Fruit fly (Drosophila melanogaster) whole organism, embryonic: ENCODE results near the gene CG1607.

Experiments used
- B-H2 ChIP-seq: fragments of 200-800 bp; sonication (Bioruptor generic); optimal IDR thresholded peaks from 2 replicates; lab custom pipeline; 2018; ENCODE audit warnings: missing biosample characterization, mild to moderate bottlenecking, missing genetic modification characterization
- CG10147 ChIP-seq: fragments of 200-800 bp; sonication (Bioruptor generic); optimal IDR thresholded peaks from 2 replicates; lab custom pipeline; 2019; ENCODE audit warnings: missing biosample characterization, mild to moderate bottlenecking, missing genetic modification characterization, moderate library complexity
- CG1024 ChIP-seq: fragments of 200-800 bp; sonication (Bioruptor generic); IDR thresholded peaks from 2 replicates; pipeline ENCODE4 v1.3.6; 2022; ENCODE audit warnings: missing biosample characterization, missing genetic modification characterization
- CG12219 ChIP-seq: fragments of 200-800 bp; sonication (Bioruptor generic); optimal IDR thresholded peaks from 3 replicates; lab custom pipeline; 2018; ENCODE audit warnings: missing biosample characterization, mild to moderate bottlenecking, missing genetic modification characterization
- CG12744 ChIP-seq: fragments of 200-800 bp; sonication (Bioruptor generic); optimal IDR thresholded peaks from 2 replicates; lab custom pipeline; 2016; ENCODE audit warnings: missing biosample characterization, missing genetic modification characterization
- CG13296 ChIP-seq: fragments of 200-800 bp; sonication (Bioruptor generic); optimal IDR thresholded peaks from 3 replicates; lab custom pipeline; 2018; ENCODE audit warnings: missing biosample characterization, mild to moderate bottlenecking, missing genetic modification characterization
- CG15514 ChIP-seq: fragments of 200-800 bp; sonication (Bioruptor generic); optimal IDR thresholded peaks from 3 replicates; lab custom pipeline; 2017; ENCODE audit warnings: missing biosample characterization, missing genetic modification characterization, mild to moderate bottlenecking, moderate library complexity, missing genetic modification reagents
- CG18599 ChIP-seq: fragments of 200-800 bp; sonication (Bioruptor generic); optimal IDR thresholded peaks from 3 replicates; lab custom pipeline; 2017; ENCODE audit warnings: missing biosample characterization, missing genetic modification characterization, mild to moderate bottlenecking, moderate library complexity, missing genetic modification reagents
- CG2120 ChIP-seq: fragments of 200-800 bp; sonication (Bioruptor generic); optimal IDR thresholded peaks from 3 replicates; lab custom pipeline; 2016; ENCODE audit warnings: missing biosample characterization, missing genetic modification characterization
- CG32772 ChIP-seq: fragments of 200-800 bp; sonication (Bioruptor generic); IDR thresholded peaks from 2 replicates; pipeline ENCODE4 v1.3.6; 2022; ENCODE audit warnings: missing biosample characterization, missing genetic modification characterization
- CG4617 ChIP-seq: fragments of 200-800 bp; sonication (Bioruptor generic); optimal IDR thresholded peaks from 3 replicates; lab custom pipeline; 2016; ENCODE audit warnings: missing biosample characterization, missing genetic modification characterization, borderline replicate concordance
- CG6689 ChIP-seq: fragments of 200-800 bp; sonication (Bioruptor generic); IDR thresholded peaks from 2 replicates; pipeline ENCODE4 v1.3.6; 2022; ENCODE audit warnings: missing biosample characterization, missing genetic modification characterization
- CG9215 ChIP-seq: fragments of 200-800 bp; sonication (Bioruptor generic); IDR thresholded peaks from 2 replicates; pipeline ENCODE4 v1.3.6; 2022; ENCODE audit warnings: missing biosample characterization, missing genetic modification characterization
- CG9727 ChIP-seq: fragments of 200-800 bp; sonication (Bioruptor generic); optimal IDR thresholded peaks from 3 replicates; lab custom pipeline; 2017; ENCODE audit warnings: missing biosample characterization, mild to moderate bottlenecking, missing genetic modification characterization
- Dad ChIP-seq: fragments of 200-800 bp; sonication (Bioruptor generic); optimal IDR thresholded peaks from 3 replicates; lab custom pipeline; 2016; ENCODE audit warnings: missing biosample characterization, missing genetic modification characterization
- Eip74EF ChIP-seq, 2 experiments: fragments of 200-800 bp in 1 of 2; fragments of >200 bp in 1 of 2; sonication (Bioruptor generic) in 1 of 2; optimal IDR thresholded peaks; 2 replicates each; lab custom pipeline; 2017 to 2019; ENCODE audit warnings: missing biosample characterization in 2 of 2, missing genetic modification characterization in 2 of 2, mild to moderate bottlenecking in 1 of 2, moderate library complexity in 1 of 2
- Ets65A ChIP-seq: fragments of 200-800 bp; sonication (Bioruptor generic); peaks from one replicate; lab custom pipeline; 2016; ENCODE audit warnings: missing biosample characterization, missing genetic modification characterization
- Fer1 ChIP-seq: fragments of 200-800 bp; sonication (Bioruptor generic); optimal IDR thresholded peaks from 2 replicates; lab custom pipeline; 2017; ENCODE audit warnings: missing biosample characterization, mild to moderate bottlenecking, missing genetic modification characterization
- Hr3 ChIP-seq: fragments of 200-800 bp; sonication (Bioruptor generic); optimal IDR thresholded peaks from 3 replicates; lab custom pipeline; 2016; ENCODE audit warnings: missing biosample characterization, missing genetic modification characterization
- Hr78 ChIP-seq, 2 experiments: fragments of 200-800 bp in 1 of 2; fragments of >200 bp in 1 of 2; sonication (Bioruptor generic) in 1 of 2; optimal IDR thresholded peaks; 2 replicates each; lab custom pipeline; 2017 to 2019; ENCODE audit warnings: missing biosample characterization in 2 of 2, missing genetic modification characterization in 2 of 2, mild to moderate bottlenecking in 1 of 2, moderate library complexity in 1 of 2
- Med ChIP-seq: fragments of 200-800 bp; sonication (Bioruptor generic); peaks from one replicate; lab custom pipeline; 2016; ENCODE audit warnings: missing biosample characterization, missing genetic modification characterization, mild to moderate bottlenecking, inconsistent platforms, moderate library complexity
- bab2 ChIP-seq: fragments of 200-800 bp; sonication (Bioruptor generic); optimal IDR thresholded peaks from 2 replicates; lab custom pipeline; 2016; ENCODE audit warnings: missing biosample characterization, missing genetic modification characterization
- bowl ChIP-seq: fragments of 200-800 bp; sonication (Bioruptor generic); IDR thresholded peaks from 2 replicates; pipeline ENCODE4 v1.3.6; 2022; ENCODE audit warnings: missing biosample characterization, missing genetic modification characterization
- caup ChIP-seq: fragments of 200-800 bp; sonication (Bioruptor generic); optimal IDR thresholded peaks from 3 replicates; lab custom pipeline; 2017; ENCODE audit warnings: missing biosample characterization, mild to moderate bottlenecking, missing genetic modification characterization, moderate library complexity; ENCODE audit not compliant: severe bottlenecking
- danr ChIP-seq: fragments of 200-800 bp; sonication (Bioruptor generic); IDR thresholded peaks from 2 replicates; pipeline ENCODE4 v1.3.6; 2022; ENCODE audit warnings: missing biosample characterization, missing genetic modification characterization
- dysf ChIP-seq: fragments of 200-800 bp; sonication (Bioruptor generic); IDR thresholded peaks from 3 replicates; pipeline ENCODE4 v1.3.6; 2022; ENCODE audit warnings: missing biosample characterization, missing genetic modification characterization
- ems ChIP-seq: fragments of 200-800 bp; sonication (Bioruptor generic); optimal IDR thresholded peaks from 3 replicates; lab custom pipeline; 2016; ENCODE audit warnings: missing biosample characterization, missing genetic modification characterization
- gce ChIP-seq: fragments of 200-800 bp; sonication (Bioruptor generic); IDR thresholded peaks from 3 replicates; pipeline ENCODE4 v1.3.6; 2022; ENCODE audit warnings: missing biosample characterization, missing genetic modification characterization
- gem ChIP-seq: fragments of 200-800 bp; sonication (Bioruptor generic); optimal IDR thresholded peaks from 2 replicates; lab custom pipeline; 2019; ENCODE audit warnings: missing biosample characterization, mild to moderate bottlenecking, missing genetic modification characterization, moderate library complexity
- klu ChIP-seq: fragments of 200-800 bp; sonication (Bioruptor generic); IDR thresholded peaks from 2 replicates; pipeline ENCODE4 v1.3.6; 2022; ENCODE audit warnings: missing biosample characterization, missing genetic modification characterization
- ranshi ChIP-seq: fragments of 200-800 bp; sonication (Bioruptor generic); IDR thresholded peaks from 2 replicates; pipeline ENCODE4 v1.3.6; 2022; ENCODE audit warnings: missing biosample characterization, missing genetic modification characterization
- ro ChIP-seq: fragments of 200-800 bp; sonication (Bioruptor generic); IDR thresholded peaks from 2 replicates; pipeline ENCODE4 v1.3.6; 2022; ENCODE audit warnings: missing biosample characterization, missing genetic modification characterization
- schlank ChIP-seq: fragments of 200-800 bp; sonication (Bioruptor generic); optimal IDR thresholded peaks from 2 replicates; lab custom pipeline; 2018; ENCODE audit warnings: missing biosample characterization, mild to moderate bottlenecking, missing genetic modification characterization
- scrt ChIP-seq: fragments of 200-800 bp; sonication (Bioruptor generic); optimal IDR thresholded peaks from 2 replicates; lab custom pipeline; 2018; ENCODE audit warnings: missing biosample characterization, mild to moderate bottlenecking, missing genetic modification characterization, moderate library complexity
- sisA ChIP-seq: fragments of 200-800 bp; sonication (Bioruptor generic); IDR thresholded peaks from 2 replicates; pipeline ENCODE4 v1.3.6; 2022; ENCODE audit warnings: missing biosample characterization, missing genetic modification characterization
- slbo ChIP-seq: fragments of 200-800 bp; sonication (Bioruptor generic); IDR thresholded peaks from 2 replicates; pipeline ENCODE4 v1.3.6; 2022; ENCODE audit warnings: missing biosample characterization, missing genetic modification characterization
- slou ChIP-seq: fragments of 200-800 bp; sonication (Bioruptor generic); optimal IDR thresholded peaks from 3 replicates; lab custom pipeline; 2016; ENCODE audit warnings: missing biosample characterization, missing genetic modification characterization
- tap ChIP-seq: fragments of 200-800 bp; optimal IDR thresholded peaks from 3 replicates; lab custom pipeline; 2019; ENCODE audit warnings: missing biosample characterization, mild to moderate bottlenecking, missing genetic modification characterization, moderate library complexity
- wdn ChIP-seq: fragments of 200-800 bp; sonication (Bioruptor generic); IDR thresholded peaks from 2 replicates; pipeline ENCODE4 v1.3.6; 2022; ENCODE audit warnings: missing biosample characterization, missing genetic modification characterization
- zf30C ChIP-seq: fragments of 200-800 bp; sonication (Bioruptor generic); optimal IDR thresholded peaks from 3 replicates; lab custom pipeline; 2018; ENCODE audit warnings: missing biosample characterization, mild to moderate bottlenecking, missing genetic modification characterization

Gene CG1607

dm6 chr3R:31369054-31369453 is 12.9 kb upstream of the CG1607 start (continued):
- TF ChIP-seq Med (peak; percentile 62), ems (peak; percentile 3), dysf (peak; percentile 33; the same call in 1 of the 3 replicates), CG4617 (GFP tag; lab: Kevin White, UChicago) (no peak), caup (GFP tag; lab: Kevin White, UChicago) (peak; percentile 15), CG10147 (GFP tag; lab: Kevin White, UChicago) (peak; percentile 21), scrt (peak; percentile 1), CG12219 (no peak), Fer1 (GFP tag; lab: Kevin White, UChicago) (peak; percentile 43), slbo (GFP tag; lab: Robert Waterston, UW) (peak; percentile 30; the same call in 1 of the 2 replicates), CG9727 (GFP tag; lab: Kevin White, UChicago) (peak; percentile 47), Hr3 (no peak), ranshi (0 out of 2 replicates have a peak, but pooled peaks have one; percentile 8), Eip74EF (GFP tag; optimal IDR thresholded peaks at IDR 0.05; lab: Kevin White, UChicago) (peak in 1 of 2 experiments; percentile 23), danr (GFP tag; lab: Robert Waterston, UW) (no peak), CG15514 (GFP tag; lab: Kevin White, UChicago) (peak; percentile 2), CG13296 (peak; percentile 28), CG18599 (GFP tag; lab: Kevin White, UChicago) (peak; percentile 65), gem (peak; percentile 29)
- TF ChIP-seq, all 482 proteins: peak for 38

dm6 chr3R:31370204-31370603 is 11.7 kb upstream of the CG1607 start:
- TF ChIP-seq tap (tag; lab: Kevin White, UChicago): no peak
- no peak for TF ChIP-seq CG12744 (GFP tag; lab: Kevin White, UChicago)
- 0 out of 2 replicates have a peak, but pooled peaks have one; percentile 9 for TF ChIP-seq CG9215 (GFP tag; lab: Robert Waterston, UW)
- peak; percentile 88 for TF ChIP-seq Ets65A (GFP tag; lab: Kevin White, UChicago)
- TF ChIP-seq sisA (GFP tag; lab: Robert Waterston, UW): 0 out of 2 replicates have a peak, but pooled peaks have one; percentile 9
- TF ChIP-seq CG1024 (GFP tag; lab: Robert Waterston, UW): no peak

- TF ChIP-seq schlank (tag; lab: Kevin White, UChicago) (no peak), bowl (GFP tag; lab: Robert Waterston, UW) (no peak), Hr78 (GFP tag; optimal IDR thresholded peaks at IDR 0.05; lab: Kevin White, UChicago) (no peak), wdn (GFP tag; lab: Robert Waterston, UW) (no peak), ro (no peak), CG2120 (GFP tag; lab: Kevin White, UChicago) (no peak), slou (GFP tag; lab: Kevin White, UChicago) (no peak), B-H2 (GFP tag; lab: Kevin White, UChicago) (no peak), bab2 (GFP tag; lab: Kevin White, UChicago) (no peak), klu (no peak), CG32772 (GFP tag; lab: Robert Waterston, UW) (no peak), CG6689 (GFP tag; lab: Robert Waterston, UW) (no peak), zf30C (GFP tag; lab: Kevin White, UChicago) (no peak), gce (GFP tag; lab: Robert Waterston, UW) (no peak), Dad (GFP tag; lab: Kevin White, UChicago) (no peak)
These were observed 9.8 kb upstream of the CG1607 start, which contains the start of gene gskt for dm6 chr3R:31372127-31372526. gskt (plus strand) TSS chr3R:31372427.
